Worm (Caenorhabditis elegans): ENCODE data around the gene srz-42.

Gene srz-42

DNA sequence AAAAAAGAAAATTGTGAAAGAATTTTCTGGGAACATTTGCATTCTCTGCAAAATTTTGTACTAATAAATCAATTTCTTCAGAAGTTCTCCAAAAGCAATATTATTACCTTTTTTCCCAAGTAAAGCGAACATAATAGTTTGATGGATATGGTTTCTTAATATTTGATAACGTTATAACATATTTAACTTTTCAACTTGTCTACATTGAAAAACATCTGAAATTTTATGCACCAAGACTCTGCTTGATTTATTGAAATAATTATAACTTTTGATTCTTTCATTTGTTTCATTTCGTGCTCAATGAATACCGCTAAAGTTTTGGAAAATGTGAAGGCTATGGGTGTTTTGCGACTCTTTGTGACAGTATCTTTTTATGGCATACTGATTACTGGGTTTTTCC lies 7.9 kb downstream of the srz-42 start, which contains the start of gene srz-31:
Gene srz-31, plus strand, starts transcription at position 301 of the 400 bp plus-strand sequence.
- TF ChIP-seq tab-1 (GFP tag; IDR thresholded peaks at IDR 0.05), result no peak
- TF ChIP-seq flt-1 (GFP tag; IDR thresholded peaks at IDR 0.05), result no peak
- no peak for TF ChIP-seq ztf-23 (GFP tag; IDR thresholded peaks at IDR 0.05)
- no peak for TF ChIP-seq med-1 (GFP tag; optimal IDR thresholded peaks at IDR 0.05; ENCODE audit: insufficient read depth)

- TF ChIP-seq ref-1 (GFP tag; conservative IDR thresholded peaks at IDR 0.05), result no peak
- no peak for TF ChIP-seq klf-2 (GFP tag; conservative IDR thresholded peaks at IDR 0.05)
- TF ChIP-seq med-1 (GFP tag; optimal IDR thresholded peaks at IDR 0.05; ENCODE audit: insufficient read depth), result no peak
- TF ChIP-seq ztf-23 (GFP tag; IDR thresholded peaks at IDR 0.05), result no peak
- no peak for TF ChIP-seq ztf-29 (GFP tag; IDR thresholded peaks at IDR 0.05)
- no peak for TF ChIP-seq flt-1 (GFP tag; IDR thresholded peaks at IDR 0.05)
- no peak for TF ChIP-seq cog-1 (tag; optimal IDR thresholded peaks at IDR 0.05)
- TF ChIP-seq tab-1 (GFP tag; IDR thresholded peaks at IDR 0.05), result no peak
- no peak for TF ChIP-seq T22C8.4 (GFP tag; IDR thresholded peaks at IDR 0.05)
Observed at ce11 chrIV:14143042-14143441, 13.9 kb downstream of the srz-42 start.

DNA sequence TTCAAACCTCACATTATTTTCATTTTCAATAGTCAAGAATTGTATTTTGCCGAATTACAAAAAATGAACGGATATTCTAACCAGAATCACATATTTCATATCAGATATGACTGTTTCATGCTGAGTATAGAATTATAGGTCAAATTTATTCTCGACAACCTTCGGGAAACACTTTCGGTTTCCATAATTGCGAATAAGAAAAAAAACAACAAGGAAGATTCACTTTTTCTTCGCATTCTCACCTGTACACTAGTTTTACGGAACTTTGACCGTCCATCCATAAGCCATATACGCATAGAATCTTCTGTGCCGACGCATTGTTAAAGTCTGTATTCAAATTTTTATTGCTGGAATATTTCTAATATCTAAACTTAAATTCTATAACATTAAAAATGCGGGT lies 16.4 kb downstream of the srz-42 start, which contains the start of gene oac-37:
Gene oac-37, plus strand, starts transcription at position 301 of the 400 bp plus-strand sequence.
- TF ChIP-seq ref-1 (GFP tag; conservative IDR thresholded peaks at IDR 0.05) (no peak), T22C8.4 (GFP tag; IDR thresholded peaks at IDR 0.05) (no peak), ztf-23 (GFP tag; IDR thresholded peaks at IDR 0.05) (no peak), ztf-29 (GFP tag; IDR thresholded peaks at IDR 0.05) (no peak), cog-1 (tag; optimal IDR thresholded peaks at IDR 0.05) (no peak), med-1 (GFP tag; optimal IDR thresholded peaks at IDR 0.05; ENCODE audit: insufficient read depth) (no peak), klf-2 (GFP tag; conservative IDR thresholded peaks at IDR 0.05) (no peak), tab-1 (GFP tag; IDR thresholded peaks at IDR 0.05) (no peak), flt-1 (GFP tag; IDR thresholded peaks at IDR 0.05) (no peak)

DNA sequence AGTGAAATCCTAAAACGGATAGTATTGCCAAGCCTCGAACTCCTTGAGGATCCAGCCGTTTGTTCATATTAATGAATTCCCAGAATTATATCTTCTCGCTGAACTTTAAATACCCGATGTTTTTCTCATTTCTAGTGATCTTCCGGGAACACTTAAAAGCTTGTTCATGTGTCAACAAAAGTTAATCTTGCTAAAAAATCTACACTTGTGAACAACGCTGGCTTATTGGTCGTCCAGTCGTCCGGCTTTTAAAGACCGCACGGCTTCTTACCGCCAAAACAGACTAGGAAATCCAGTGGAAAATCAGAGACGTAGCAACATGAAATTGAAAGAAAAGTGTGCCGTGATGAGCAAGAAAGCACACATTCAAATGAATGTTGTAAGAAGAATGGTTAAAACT lies 24.1 kb downstream of the srz-42 start, which contains the start of gene oac-38:
Gene oac-38, minus strand, starts transcription at position 101 of the 400 bp plus-strand sequence.
- TF ChIP-seq ztf-23 (GFP tag; IDR thresholded peaks at IDR 0.05), result no peak
- TF ChIP-seq ref-1 (GFP tag; conservative IDR thresholded peaks at IDR 0.05), result no peak

ce11 chrIV:14158086-14158485 lies 28.9 kb downstream of the srz-42 start, which contains the start of gene R05A10.8:
R05A10.8 (minus strand) TSS chrIV:14158186.
- TF ChIP-seq flt-1 (GFP tag; IDR thresholded peaks at IDR 0.05) (no peak), ztf-23 (GFP tag; IDR thresholded peaks at IDR 0.05) (no peak), cog-1 (tag; optimal IDR thresholded peaks at IDR 0.05) (no peak), ref-1 (GFP tag; conservative IDR thresholded peaks at IDR 0.05) (no peak), ztf-29 (GFP tag; IDR thresholded peaks at IDR 0.05) (no peak), T22C8.4 (GFP tag; IDR thresholded peaks at IDR 0.05) (no peak), klf-2 (GFP tag; conservative IDR thresholded peaks at IDR 0.05) (no peak)

ce11 chrIV:14162772-14163171 lies 33.6 kb downstream of the srz-42 start, which contains the start of gene R05A10.7:
R05A10.7 (minus strand) TSS chrIV:14162872.
- no peak for TF ChIP-seq klf-2 (GFP tag; conservative IDR thresholded peaks at IDR 0.05)
- no peak for TF ChIP-seq ztf-23 (GFP tag; IDR thresholded peaks at IDR 0.05)
- no peak for TF ChIP-seq ztf-29 (GFP tag; IDR thresholded peaks at IDR 0.05)
- TF ChIP-seq tab-1 (GFP tag; IDR thresholded peaks at IDR 0.05), result no peak
- TF ChIP-seq cog-1 (tag; optimal IDR thresholded peaks at IDR 0.05), result no peak
- TF ChIP-seq med-1 (GFP tag; optimal IDR thresholded peaks at IDR 0.05; ENCODE audit: insufficient read depth), result no peak
- TF ChIP-seq ref-1 (GFP tag; conservative IDR thresholded peaks at IDR 0.05), result no peak
- no peak for TF ChIP-seq flt-1 (GFP tag; IDR thresholded peaks at IDR 0.05)
- no peak for TF ChIP-seq T22C8.4 (GFP tag; IDR thresholded peaks at IDR 0.05)

DNA sequence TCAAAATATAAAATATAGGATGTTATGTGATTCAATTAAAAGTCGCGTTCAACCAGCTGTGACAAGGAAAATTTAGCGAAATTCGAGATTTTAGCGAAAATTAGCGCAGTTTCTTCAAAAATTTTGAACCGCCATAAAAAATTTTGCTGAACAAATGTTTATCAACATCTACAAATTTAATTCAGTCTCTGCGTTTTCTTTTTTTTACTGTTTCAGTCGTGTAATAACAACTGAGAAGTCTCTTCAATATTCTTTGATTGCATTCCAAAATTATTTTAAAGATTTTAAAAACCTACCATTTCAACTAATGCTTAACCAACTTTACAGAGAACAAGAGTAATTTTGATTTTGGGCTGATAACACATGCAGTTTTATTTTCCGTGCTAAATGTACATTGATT lies 34.9 kb downstream of the srz-42 start:
- TF ChIP-seq T22C8.4 (GFP tag; IDR thresholded peaks at IDR 0.05), result no peak
- TF ChIP-seq ref-1 (GFP tag; conservative IDR thresholded peaks at IDR 0.05), result no peak
- no peak for TF ChIP-seq tab-1 (GFP tag; IDR thresholded peaks at IDR 0.05)
- no peak for TF ChIP-seq med-1 (GFP tag; optimal IDR thresholded peaks at IDR 0.05; ENCODE audit: insufficient read depth)
- no peak for TF ChIP-seq flt-1 (GFP tag; IDR thresholded peaks at IDR 0.05)
- no peak for TF ChIP-seq ztf-23 (GFP tag; IDR thresholded peaks at IDR 0.05)
- TF ChIP-seq klf-2 (GFP tag; conservative IDR thresholded peaks at IDR 0.05), result no peak
- TF ChIP-seq cog-1 (tag; optimal IDR thresholded peaks at IDR 0.05), result no peak
- no peak for TF ChIP-seq ztf-29 (GFP tag; IDR thresholded peaks at IDR 0.05)

DNA sequence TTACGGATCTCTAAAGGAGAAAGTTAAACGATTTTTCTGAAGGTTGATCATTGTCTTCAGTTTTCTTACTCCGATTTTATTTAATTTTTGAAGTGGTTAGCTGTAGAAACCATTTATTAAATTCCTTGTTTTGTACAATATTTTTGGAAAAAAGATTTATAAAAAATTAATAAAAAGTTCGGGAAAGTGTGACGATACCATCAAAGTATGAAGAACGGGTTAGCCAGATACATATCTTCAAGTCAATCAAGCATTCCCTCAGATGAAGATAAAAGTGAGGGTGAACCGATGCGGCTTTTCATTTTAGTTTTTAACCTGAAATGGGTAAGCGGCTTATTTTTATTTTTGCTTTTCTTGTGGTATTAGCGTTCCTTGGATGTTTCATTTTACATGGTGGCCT lies 36.3 kb downstream of the srz-42 start, which contains the start of gene R05A10.6:
Gene R05A10.6, plus strand, starts transcription at position 301 of the 400 bp plus-strand sequence.
- TF ChIP-seq ztf-23 (GFP tag; IDR thresholded peaks at IDR 0.05), result no peak
- no peak for TF ChIP-seq ref-1 (GFP tag; conservative IDR thresholded peaks at IDR 0.05)
- TF ChIP-seq klf-2 (GFP tag; conservative IDR thresholded peaks at IDR 0.05), result no peak
- no peak for TF ChIP-seq ztf-29 (GFP tag; IDR thresholded peaks at IDR 0.05)
- TF ChIP-seq tab-1 (GFP tag; IDR thresholded peaks at IDR 0.05), result no peak

DNA sequence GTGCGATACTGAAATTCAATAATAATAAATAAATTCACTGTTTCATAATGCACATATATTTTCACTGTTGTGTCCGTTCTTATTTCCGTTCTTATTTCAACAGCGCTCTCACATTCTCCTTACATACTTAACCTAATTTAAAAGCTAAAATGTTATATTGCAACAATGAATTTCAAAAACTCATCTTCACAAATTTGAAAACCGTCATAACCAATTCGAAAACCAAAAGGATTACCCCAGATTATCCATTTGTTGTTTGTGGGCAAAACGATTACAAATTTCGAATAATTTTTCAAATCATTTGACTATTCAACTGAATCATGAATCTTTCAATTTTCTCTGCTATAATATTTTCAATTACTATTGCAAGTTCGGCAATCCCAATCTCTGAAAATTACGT lies 43.0 kb downstream of the srz-42 start, which contains the start of gene R05A10.4:
Gene R05A10.4, plus strand, starts transcription at position 301 of the 400 bp plus-strand sequence.
- TF ChIP-seq med-1 (GFP tag; optimal IDR thresholded peaks at IDR 0.05; ENCODE audit: insufficient read depth) (no peak), cog-1 (tag; optimal IDR thresholded peaks at IDR 0.05) (no peak), ztf-29 (GFP tag; IDR thresholded peaks at IDR 0.05) (no peak), ztf-23 (GFP tag; IDR thresholded peaks at IDR 0.05) (no peak), flt-1 (GFP tag; IDR thresholded peaks at IDR 0.05) (no peak), ref-1 (GFP tag; conservative IDR thresholded peaks at IDR 0.05) (no peak), tab-1 (GFP tag; IDR thresholded peaks at IDR 0.05) (no peak)

- TF ChIP-seq ztf-23 (GFP tag; IDR thresholded peaks at IDR 0.05) (no peak), med-1 (GFP tag; optimal IDR thresholded peaks at IDR 0.05; ENCODE audit: insufficient read depth) (no peak), tab-1 (GFP tag; IDR thresholded peaks at IDR 0.05) (no peak), cog-1 (tag; optimal IDR thresholded peaks at IDR 0.05) (no peak), T22C8.4 (GFP tag; IDR thresholded peaks at IDR 0.05) (no peak), ztf-29 (GFP tag; IDR thresholded peaks at IDR 0.05) (no peak), ref-1 (GFP tag; conservative IDR thresholded peaks at IDR 0.05) (no peak), flt-1 (GFP tag; IDR thresholded peaks at IDR 0.05) (no peak), klf-2 (GFP tag; conservative IDR thresholded peaks at IDR 0.05) (no peak)
Observed at ce11 chrIV:14176373-14176772, 47.2 kb downstream of the srz-42 start, which contains the start of gene R05A10.3. R05A10.3 (minus strand) TSS chrIV:14176473.
